Worm (Caenorhabditis elegans) whole organism, L4 larva: ENCODE measurements around the gene ZK899.5.

ENCODE experiments used
- F37D6.2 ChIP-seq: sonication (generic microtip); optimal IDR thresholded peaks from 2 replicates; lab custom pipeline; 2016; ENCODE audit warnings: mild to moderate bottlenecking, missing genetic modification characterization, missing compliant biosample characterization
- F44E2.7 ChIP-seq: fragments of 200-800 bp; sonication (Bioruptor generic); IDR thresholded peaks from 2 replicates; pipeline ENCODE4 v2.1.2; 2022; ENCODE audit warnings: missing genetic modification characterization, missing compliant biosample characterization
- F49E8.2 ChIP-seq: sonication (generic microtip); optimal IDR thresholded peaks from 2 replicates; lab custom pipeline; 2016; ENCODE audit warnings: missing compliant biosample characterization, mild to moderate bottlenecking, missing genetic modification characterization, borderline replicate concordance
- R02D3.7 ChIP-seq: fragments of 150-350 bp; sonication (generic microtip); optimal IDR thresholded peaks from 3 replicates; lab custom pipeline; 2014; ENCODE audit warnings: missing biosample characterization, missing genetic modification characterization
- T20F7.1 ChIP-seq: fragments of 200-800 bp; sonication (Bioruptor generic); optimal IDR thresholded peaks from 2 replicates; lab custom pipeline; 2018; ENCODE audit warnings: mild to moderate bottlenecking, missing genetic modification characterization, missing compliant biosample characterization
- Y105C5A.15 ChIP-seq: fragments of 200-800 bp; sonication (Bioruptor generic); IDR thresholded peaks from 2 replicates; pipeline ENCODE4 v1.3.6; 2022; ENCODE audit warnings: missing genetic modification characterization, missing compliant biosample characterization
- Y5F2A.4 ChIP-seq: fragments of 200-800 bp; sonication (Bioruptor generic); optimal IDR thresholded peaks from 2 replicates; lab custom pipeline; 2018; ENCODE audit warnings: mild to moderate bottlenecking, missing genetic modification characterization, missing compliant biosample characterization
- Y75B8A.6 ChIP-seq: fragments of 200-800 bp; sonication (Bioruptor generic); IDR thresholded peaks from 2 replicates; pipeline ENCODE4 v1.3.6; 2022; ENCODE audit warnings: missing genetic modification reagents, missing genetic modification characterization, missing compliant biosample characterization
- aha-1 ChIP-seq: fragments of 150-350 bp; peaks from one replicate; lab custom pipeline; 2014; ENCODE audit warnings: missing biosample characterization, missing genetic modification characterization
- aly-2 ChIP-seq: sonication (generic microtip); optimal IDR thresholded peaks from 2 replicates; lab custom pipeline; 2018; ENCODE audit warnings: missing biosample characterization, missing genetic modification characterization
- ama-1 ChIP-seq: fragments of 150-350 bp; optimal IDR thresholded peaks from 2 replicates; lab custom pipeline; 2014; ENCODE audit warnings: inconsistent platforms, mixed read lengths
- ceh-28 ChIP-seq: fragments of 150-350 bp; optimal IDR thresholded peaks from 2 replicates; lab custom pipeline; 2014; ENCODE audit warnings: missing biosample characterization, missing genetic modification reagents, missing genetic modification characterization
- ceh-62 ChIP-seq: sonication (generic microtip); optimal IDR thresholded peaks from 2 replicates; lab custom pipeline; 2017; ENCODE audit warnings: missing biosample characterization, missing genetic modification characterization
- ces-1 ChIP-seq: fragments of 150-350 bp; sonication (generic microtip); optimal IDR thresholded peaks from 4 replicates; lab custom pipeline; 2014; ENCODE audit warnings: missing biosample characterization, missing genetic modification reagents, missing genetic modification characterization
- cey-2 ChIP-seq: sonication (generic microtip); optimal IDR thresholded peaks from 3 replicates; lab custom pipeline; 2017; ENCODE audit warnings: missing genetic modification characterization, mild to moderate bottlenecking, missing compliant biosample characterization, antibody characterized with exemption, borderline replicate concordance; ENCODE audit not compliant: insufficient read depth
- daf-16 ChIP-seq, 3 experiments: sonication (generic microtip); optimal IDR thresholded peaks; 2 replicates each; lab custom pipeline; 2016 to 2017; ENCODE audit warnings: missing genetic modification characterization in 3 of 3, missing genetic modification reagents in 3 of 3, mild to moderate bottlenecking in 2 of 3, missing compliant biosample characterization in 2 of 3, missing biosample characterization in 1 of 3, moderate library complexity in 1 of 3
- daf-19 ChIP-seq: fragments of 200-800 bp; sonication (Bioruptor generic); conservative IDR thresholded peaks from 2 replicates; pipeline ENCODE4 v1.3.6; 2022; ENCODE audit warnings: missing genetic modification characterization, missing compliant biosample characterization
- dmd-6 ChIP-seq: fragments of 200-800 bp; sonication (Bioruptor generic); IDR thresholded peaks from 2 replicates; pipeline ENCODE4 v1.3.6; 2022; ENCODE audit warnings: missing genetic modification reagents, missing genetic modification characterization, missing compliant biosample characterization
- dve-1 ChIP-seq: sonication (generic microtip); optimal IDR thresholded peaks from 2 replicates; lab custom pipeline; 2017; ENCODE audit warnings: antibody characterized with exemption, mild to moderate bottlenecking, missing genetic modification characterization, missing compliant biosample characterization; ENCODE audit not compliant: insufficient read depth
- egl-43 ChIP-seq: fragments of 200-800 bp; sonication (Bioruptor generic); IDR thresholded peaks from 2 replicates; pipeline ENCODE4 v1.3.6; 2022; ENCODE audit warnings: missing genetic modification reagents, missing genetic modification characterization, missing compliant biosample characterization
- fos-1 ChIP-seq: fragments of 150-350 bp; optimal IDR thresholded peaks from 2 replicates; lab custom pipeline; 2014; ENCODE audit warnings: missing biosample characterization, missing genetic modification characterization
- jun-1 ChIP-seq: fragments of 150-350 bp; optimal IDR thresholded peaks from 2 replicates; lab custom pipeline; 2014; ENCODE audit warnings: missing biosample characterization, missing genetic modification reagents, missing genetic modification characterization
- lim-7 ChIP-seq: fragments of 200-800 bp; sonication (Bioruptor generic); IDR thresholded peaks from 2 replicates; pipeline ENCODE4 v1.3.6; 2022; ENCODE audit warnings: missing genetic modification characterization, missing compliant biosample characterization
- lin-1 ChIP-seq: fragments of 200-800 bp; sonication (Bioruptor generic); IDR thresholded peaks from 2 replicates; pipeline ENCODE4 v1.3.6; 2022; ENCODE audit warnings: missing genetic modification reagents, missing genetic modification characterization, missing compliant biosample characterization
- lin-13 ChIP-seq: fragments of 150-350 bp; optimal IDR thresholded peaks from 2 replicates; lab custom pipeline; 2014; ENCODE audit warnings: missing biosample characterization, missing genetic modification reagents, missing genetic modification characterization
- mdt-29 ChIP-seq: fragments of 200-800 bp; sonication (Bioruptor generic); IDR thresholded peaks from 2 replicates; pipeline ENCODE4 v1.3.6; 2022; ENCODE audit warnings: missing genetic modification reagents, missing genetic modification characterization, missing compliant biosample characterization
- nhr-28 ChIP-seq: fragments of 150-350 bp; optimal IDR thresholded peaks from 2 replicates; lab custom pipeline; 2014; ENCODE audit warnings: missing biosample characterization, missing genetic modification characterization
- nhr-41 ChIP-seq: fragments of 200-800 bp; sonication (Bioruptor generic); IDR thresholded peaks from 2 replicates; pipeline ENCODE4 v1.3.6; 2022; ENCODE audit warnings: missing genetic modification reagents, missing genetic modification characterization, missing compliant biosample characterization
- nhr-48 ChIP-seq: sonication (generic microtip); optimal IDR thresholded peaks from 2 replicates; lab custom pipeline; 2016; ENCODE audit warnings: mild to moderate bottlenecking, missing genetic modification characterization, missing compliant biosample characterization
- nhr-6 ChIP-seq: fragments of 150-350 bp; optimal IDR thresholded peaks from 2 replicates; lab custom pipeline; 2014; ENCODE audit warnings: missing biosample characterization, missing genetic modification characterization
- nhr-76 ChIP-seq: fragments of 150-350 bp; optimal IDR thresholded peaks from 2 replicates; lab custom pipeline; 2014; ENCODE audit warnings: missing biosample characterization, missing genetic modification characterization
- pha-4 ChIP-seq, 2 experiments: fragments of 150-350 bp in 1 of 2; fragments of 200-800 bp in 1 of 2; sonication (Bioruptor generic) in 1 of 2; IDR thresholded peaks in 1 of 2; optimal IDR thresholded peaks in 1 of 2; 2 replicates each; pipeline versions ENCODE4 v1.3.6 to Lab custom; 2014 to 2022; ENCODE audit warnings: missing genetic modification characterization in 2 of 2, missing genetic modification reagents in 2 of 2, missing biosample characterization in 1 of 2, missing compliant biosample characterization in 1 of 2
- pqm-1 ChIP-seq: sonication (generic microtip); optimal IDR thresholded peaks from 2 replicates; lab custom pipeline; 2017; ENCODE audit warnings: missing biosample characterization, missing genetic modification characterization
- rbr-2 ChIP-seq: sonication (generic microtip); optimal IDR thresholded peaks from 2 replicates; lab custom pipeline; 2016; ENCODE audit warnings: missing genotype, missing genetic modification characterization, missing compliant biosample characterization
- sdz-12 ChIP-seq: fragments of 200-800 bp; sonication (Bioruptor generic); optimal IDR thresholded peaks from 2 replicates; lab custom pipeline; 2018; ENCODE audit warnings: mild to moderate bottlenecking, missing genetic modification characterization, missing compliant biosample characterization
- skn-1 ChIP-seq: fragments of 150-350 bp; optimal IDR thresholded peaks from 2 replicates; lab custom pipeline; 2014; ENCODE audit warnings: missing biosample characterization, missing genetic modification characterization
- unc-39 ChIP-seq: sonication (generic microtip); optimal IDR thresholded peaks from 2 replicates; lab custom pipeline; 2017; ENCODE audit warnings: missing biosample characterization, missing genetic modification characterization
- unc-62 ChIP-seq, 3 experiments: fragments of 150-350 bp in 1 of 3; sonication (generic microtip); optimal IDR thresholded peaks in 2 of 3; peaks in 1 of 3; 1 replicate in 1 of 3; 2 replicates in 2 of 3; lab custom pipeline; 2014 to 2017; ENCODE audit warnings: missing biosample characterization in 3 of 3, missing genetic modification characterization in 3 of 3, missing genetic modification reagents in 3 of 3, missing genotype in 1 of 3
- zip-11 ChIP-seq: fragments of 200-800 bp; sonication (Bioruptor generic); IDR thresholded peaks from 2 replicates; pipeline ENCODE4 v1.3.6; 2022; ENCODE audit warnings: missing genetic modification characterization, missing compliant biosample characterization
- zip-2 ChIP-seq: fragments of 150-350 bp; optimal IDR thresholded peaks from 2 replicates; lab custom pipeline; 2014; ENCODE audit warnings: missing biosample characterization, missing genetic modification characterization

ZK899.5 gene

DNA sequence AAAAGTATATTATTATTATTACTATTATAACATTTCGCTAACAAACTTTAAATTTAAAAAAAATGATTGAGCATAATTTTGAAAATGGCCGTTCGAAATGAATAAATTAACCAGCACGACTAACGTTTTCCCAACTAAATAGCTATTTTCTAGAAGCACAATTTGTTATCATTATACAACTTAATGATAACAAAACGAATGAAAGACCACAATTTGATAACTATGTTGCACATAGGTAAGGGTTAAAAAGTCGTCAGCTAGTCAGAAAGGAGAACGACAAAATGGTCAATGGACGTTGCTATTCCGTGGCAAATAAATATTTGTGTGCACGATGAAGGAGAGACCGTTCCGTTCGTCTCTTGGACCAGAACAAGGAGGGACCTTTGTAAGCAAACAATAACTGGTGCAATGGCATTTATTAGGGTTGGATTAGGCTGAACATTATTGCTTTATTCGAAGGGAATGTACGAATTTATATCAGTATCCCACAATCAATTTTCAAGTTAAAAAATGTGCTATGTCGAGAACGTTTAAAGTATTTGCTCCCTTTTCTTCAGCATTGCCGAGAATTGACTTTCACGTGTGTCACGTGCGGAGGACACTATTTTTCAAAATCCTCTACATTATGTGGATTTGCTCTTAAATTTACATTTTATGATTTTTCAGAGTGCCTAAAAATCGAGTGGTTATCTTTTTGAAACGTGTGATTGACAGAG is 8.1 kb downstream of the ZK899.5 start, which contains the start of gene ZK899.3:
Gene ZK899.3, plus strand, starts transcription at position 666 of the 716 bp plus-strand sequence.
- no peak for TF ChIP-seq ceh-28 (tag; lab: Kevin White, UChicago)
- peak in 1 of 2 experiments; percentile 2 for TF ChIP-seq unc-62 (GFP tag; optimal IDR thresholded peaks at IDR 0.05 in 1 of 2; lab: Kevin White, UChicago)
- TF ChIP-seq unc-62 (tag; optimal IDR thresholded peaks at IDR 0.05; lab: Kevin White, UChicago), result no peak
- TF ChIP-seq nhr-28 (tag; lab: Kevin White, UChicago), result peak; percentile 9
- no peak for TF ChIP-seq nhr-76 (tag; lab: Kevin White, UChicago)
- TF ChIP-seq pqm-1, result peak; percentile 50
- no peak for TF ChIP-seq lin-1 (GFP tag; lab: Robert Waterston, UW)
- peak; percentile 22; the same call in 1 of the 2 replicates for TF ChIP-seq dmd-6
- TF ChIP-seq F49E8.2 (tag; lab: Kevin White, UChicago), result no peak
- no peak for TF ChIP-seq Y5F2A.4 (GFP tag; lab: Kevin White, UChicago)
- no peak for TF ChIP-seq unc-39 (tag; lab: Kevin White, UChicago)

DNA sequence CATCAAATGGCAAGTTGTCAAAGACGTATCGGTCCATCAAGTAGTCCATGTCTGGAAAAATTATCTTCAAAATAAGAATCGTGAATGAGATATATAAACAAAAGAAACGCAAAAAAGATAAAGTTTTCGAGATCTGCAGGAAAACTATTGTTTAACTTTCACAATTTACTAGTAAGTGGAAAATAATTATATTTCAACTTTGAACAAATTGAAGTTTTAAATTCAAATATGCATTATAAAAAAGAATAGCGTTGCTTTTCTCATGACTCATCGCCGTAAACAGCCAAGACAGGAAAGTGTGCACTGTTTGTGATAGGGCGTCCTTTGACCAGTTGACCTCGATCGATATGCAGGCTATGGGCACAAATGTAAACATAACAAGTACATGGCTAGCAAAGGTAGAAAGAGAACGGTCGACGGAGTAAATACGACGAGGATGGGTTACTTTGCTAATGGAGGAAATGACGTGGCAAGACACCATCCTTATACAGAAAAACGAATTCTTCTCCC is 8.7 kb downstream of the ZK899.5 start, which contains the start of gene ZK899.2:
Gene ZK899.2, minus strand, starts transcription at position 51 of the 510 bp plus-strand sequence.
- TF ChIP-seq daf-16 (GFP tag; optimal IDR thresholded peaks at IDR 0.05; lab: Kevin White, UChicago) (no peak), daf-16 (tag; optimal IDR thresholded peaks at IDR 0.05; lab: Kevin White, UChicago) (peak; percentile 88), T20F7.1 (GFP tag; lab: Kevin White, UChicago) (no peak), dve-1 (tag; lab: Kevin White, UChicago) (peak; percentile 24), nhr-6 (tag; lab: Kevin White, UChicago) (peak; percentile 52), pha-4 (GFP tag; IDR thresholded peaks at IDR 0.05; lab: Robert Waterston, UW) (no peak), pha-4 (tag; optimal IDR thresholded peaks at IDR 0.05; lab: Kevin White, UChicago) (peak; percentile 53)

ce11 chrX:9449330-9449729 is 11.4 kb downstream of the ZK899.5 start, which contains the start of gene ZK899.7:
TSS of gene ZK899.7 (minus strand) at chrX:9449430.
- TF ChIP-seq skn-1 (tag; lab: Kevin White, UChicago) (no peak), aha-1 (tag; lab: Kevin White, UChicago) (peak; percentile 38)

- TF ChIP-seq cey-2 (no peak), zip-2 (tag; lab: Kevin White, UChicago) (no peak), egl-43 (no peak), lin-13 (no peak), sdz-12 (GFP tag; lab: Kevin White, UChicago) (no peak), Y105C5A.15 (GFP tag; lab: Robert Waterston, UW) (no peak), fos-1 (tag; lab: Kevin White, UChicago) (no peak), daf-16 (GFP tag; optimal IDR thresholded peaks at IDR 0.05; lab: Kevin White, UChicago) (peak; percentile 10 to 66), daf-16 (tag; optimal IDR thresholded peaks at IDR 0.05; lab: Kevin White, UChicago) (peak; percentile 91), ces-1 (no peak), R02D3.7 (tag; lab: Kevin White, UChicago) (no peak), nhr-76 (tag; lab: Kevin White, UChicago) (no peak), Y75B8A.6 (GFP tag; lab: Robert Waterston, UW) (no peak), T20F7.1 (GFP tag; lab: Kevin White, UChicago) (peak; percentile 19), rbr-2 (tag; lab: Kevin White, UChicago) (peak; percentile 27), F49E8.2 (tag; lab: Kevin White, UChicago) (no peak), dmd-6 (peak; percentile 85), nhr-28 (tag; lab: Kevin White, UChicago) (peak; percentile 77), F44E2.7 (no peak), aha-1 (tag; lab: Kevin White, UChicago) (no peak), jun-1 (tag; lab: Kevin White, UChicago) (peak; percentile 62), ama-1 (lab: Kevin White, UChicago) (no peak), nhr-48 (tag; lab: Kevin White, UChicago) (peak; percentile 20), aly-2 (tag; lab: Kevin White, UChicago) (no peak), mdt-29 (GFP tag; lab: Robert Waterston, UW) (no peak), zip-11 (GFP tag; lab: Robert Waterston, UW) (no peak), ceh-62 (tag; lab: Kevin White, UChicago) (no peak), F37D6.2 (tag; lab: Kevin White, UChicago) (no peak), lin-1 (GFP tag; lab: Robert Waterston, UW) (no peak), daf-19 (no peak), nhr-6 (tag; lab: Kevin White, UChicago) (peak; percentile 67), nhr-41 (GFP tag; lab: Robert Waterston, UW) (no peak), lim-7 (GFP tag; lab: Robert Waterston, UW) (no peak), pqm-1 (peak; percentile 81)
Measured at ce11 chrX:9446177-9446694, 14.5 kb downstream of the ZK899.5 start, which contains the start of gene ZK899.1. TSS of gene ZK899.1 (plus strand) at chrX:9446644.
